Worm (Caenorhabditis elegans) whole organism, L4 larva: Measurements from ENCODE around the gene C06E4.1.

ENCODE experiments used
- F26F4.8 ChIP-seq: fragments of 200-800 bp; sonication (Bioruptor generic); conservative IDR thresholded peaks from 2 replicates; pipeline ENCODE4 v1.3.6; 2022; ENCODE audit warnings: missing genetic modification characterization, missing compliant biosample characterization
- F44E2.7 ChIP-seq: fragments of 200-800 bp; sonication (Bioruptor generic); IDR thresholded peaks from 2 replicates; pipeline ENCODE4 v2.1.2; 2022; ENCODE audit warnings: missing genetic modification characterization, missing compliant biosample characterization
- F49E8.2 ChIP-seq: sonication (generic microtip); optimal IDR thresholded peaks from 2 replicates; lab custom pipeline; 2016; ENCODE audit warnings: missing compliant biosample characterization, mild to moderate bottlenecking, missing genetic modification characterization, borderline replicate concordance
- R02D3.7 ChIP-seq: fragments of 150-350 bp; sonication (generic microtip); optimal IDR thresholded peaks from 3 replicates; lab custom pipeline; 2014; ENCODE audit warnings: missing biosample characterization, missing genetic modification characterization
- T26A8.4 ChIP-seq: fragments of 200-800 bp; sonication (Bioruptor generic); IDR thresholded peaks from 2 replicates; pipeline ENCODE4 v1.3.6; 2022; ENCODE audit warnings: missing genetic modification characterization, missing compliant biosample characterization
- Y5F2A.4 ChIP-seq: fragments of 200-800 bp; sonication (Bioruptor generic); optimal IDR thresholded peaks from 2 replicates; lab custom pipeline; 2018; ENCODE audit warnings: mild to moderate bottlenecking, missing genetic modification characterization, missing compliant biosample characterization
- ZK546.5 ChIP-seq, 2 experiments: sonication (generic microtip); optimal IDR thresholded peaks; 2 replicates each; lab custom pipeline; 2017; ENCODE audit warnings: missing biosample characterization in 2 of 2, missing genetic modification characterization in 2 of 2
- attf-4 ChIP-seq: sonication (generic microtip); optimal IDR thresholded peaks from 3 replicates; lab custom pipeline; 2017; ENCODE audit warnings: missing biosample characterization, missing genetic modification characterization
- ceh-32 ChIP-seq: sonication (generic microtip); optimal IDR thresholded peaks from 2 replicates; lab custom pipeline; 2016; ENCODE audit warnings: mild to moderate bottlenecking, missing genetic modification characterization, missing compliant biosample characterization; ENCODE audit not compliant: poor library complexity
- ceh-44 ChIP-seq: fragments of 200-800 bp; sonication (Bioruptor generic); IDR thresholded peaks from 2 replicates; pipeline ENCODE4 v1.3.6; 2022; ENCODE audit warnings: missing genetic modification reagents, missing genetic modification characterization, missing compliant biosample characterization
- ces-1 ChIP-seq: fragments of 150-350 bp; sonication (generic microtip); optimal IDR thresholded peaks from 4 replicates; lab custom pipeline; 2014; ENCODE audit warnings: missing biosample characterization, missing genetic modification reagents, missing genetic modification characterization
- cey-2 ChIP-seq: sonication (generic microtip); optimal IDR thresholded peaks from 3 replicates; lab custom pipeline; 2017; ENCODE audit warnings: missing genetic modification characterization, mild to moderate bottlenecking, missing compliant biosample characterization, antibody characterized with exemption, borderline replicate concordance; ENCODE audit not compliant: insufficient read depth
- ctbp-1 ChIP-seq: fragments of 200-800 bp; sonication (Bioruptor generic); IDR thresholded peaks from 2 replicates; pipeline ENCODE4 v1.3.6; 2022; ENCODE audit warnings: missing genetic modification reagents, missing genetic modification characterization, missing compliant biosample characterization
- daf-12 ChIP-seq: fragments of 150-350 bp; optimal IDR thresholded peaks from 2 replicates; lab custom pipeline; 2014; ENCODE audit warnings: missing biosample characterization, missing genetic modification reagents, missing genetic modification characterization
- daf-16 ChIP-seq, 3 experiments: sonication (generic microtip); optimal IDR thresholded peaks; 2 replicates each; lab custom pipeline; 2016 to 2017; ENCODE audit warnings: missing genetic modification characterization in 3 of 3, missing genetic modification reagents in 3 of 3, mild to moderate bottlenecking in 2 of 3, missing compliant biosample characterization in 2 of 3, missing biosample characterization in 1 of 3, moderate library complexity in 1 of 3
- dmd-8 ChIP-seq: fragments of 200-800 bp; sonication (Bioruptor generic); IDR thresholded peaks from 2 replicates; pipeline ENCODE4 v1.3.6; 2022; ENCODE audit warnings: missing genetic modification characterization, missing compliant biosample characterization
- dmd-9 ChIP-seq: fragments of 200-800 bp; sonication (Bioruptor generic); IDR thresholded peaks from 2 replicates; pipeline ENCODE4 v1.3.6; 2022; ENCODE audit warnings: missing genetic modification reagents, missing genetic modification characterization, missing compliant biosample characterization
- duxl-1 ChIP-seq: sonication (generic microtip); optimal IDR thresholded peaks from 2 replicates; lab custom pipeline; 2016; ENCODE audit warnings: mild to moderate bottlenecking, missing genetic modification characterization, moderate library complexity, missing compliant biosample characterization; ENCODE audit not compliant: poor library complexity
- egl-27 ChIP-seq: sonication (generic microtip); optimal IDR thresholded peaks from 3 replicates; lab custom pipeline; 2017; ENCODE audit warnings: missing biosample characterization, missing genetic modification reagents, missing genetic modification characterization
- egl-43 ChIP-seq: fragments of 200-800 bp; sonication (Bioruptor generic); IDR thresholded peaks from 2 replicates; pipeline ENCODE4 v1.3.6; 2022; ENCODE audit warnings: missing genetic modification reagents, missing genetic modification characterization, missing compliant biosample characterization
- hlh-30 ChIP-seq: sonication (generic microtip); optimal IDR thresholded peaks from 2 replicates; lab custom pipeline; 2017; ENCODE audit warnings: antibody characterized with exemption, mild to moderate bottlenecking, missing genetic modification characterization, missing compliant biosample characterization; ENCODE audit not compliant: insufficient read depth
- hmg-1.1 ChIP-seq: fragments of 200-800 bp; sonication (Bioruptor generic); IDR thresholded peaks from 2 replicates; pipeline ENCODE4 v1.3.6; 2022; ENCODE audit warnings: missing genetic modification reagents, missing genetic modification characterization, missing compliant biosample characterization
- jun-1 ChIP-seq: fragments of 150-350 bp; optimal IDR thresholded peaks from 2 replicates; lab custom pipeline; 2014; ENCODE audit warnings: missing biosample characterization, missing genetic modification reagents, missing genetic modification characterization
- lin-29 ChIP-seq: fragments of 200-800 bp; sonication (Bioruptor generic); IDR thresholded peaks from 2 replicates; pipeline ENCODE4 v1.3.6; 2022; ENCODE audit warnings: missing genetic modification reagents, missing genetic modification characterization, missing compliant biosample characterization
- lsy-2 ChIP-seq, 2 experiments: fragments of 150-350 bp in 1 of 2; sonication (generic microtip) in 1 of 2; optimal IDR thresholded peaks; 2 replicates each; lab custom pipeline; 2014 to 2017; ENCODE audit warnings: missing biosample characterization in 2 of 2, missing genetic modification characterization in 2 of 2
- madf-5 ChIP-seq, 2 experiments: fragments of 200-800 bp; sonication (Bioruptor generic); IDR thresholded peaks; 2 replicates each; pipeline ENCODE4 v1.3.6; 2022; ENCODE audit warnings: missing compliant biosample characterization in 2 of 2, missing genetic modification characterization in 2 of 2
- madf-9 ChIP-seq: fragments of 200-800 bp; sonication (Bioruptor generic); conservative IDR thresholded peaks from 2 replicates; pipeline ENCODE4 v1.3.6; 2022; ENCODE audit warnings: missing genetic modification reagents, missing genetic modification characterization, missing compliant biosample characterization
- mdl-1 ChIP-seq, 2 experiments: fragments of 150-350 bp in 1 of 2; sonication (generic microtip) in 1 of 2; optimal IDR thresholded peaks; 2 replicates each; lab custom pipeline; 2014 to 2017; ENCODE audit warnings: missing biosample characterization in 2 of 2, missing genetic modification characterization in 2 of 2
- mxl-3 ChIP-seq: fragments of 200-800 bp; sonication (Bioruptor generic); optimal IDR thresholded peaks from 2 replicates; lab custom pipeline; 2018; ENCODE audit warnings: mild to moderate bottlenecking, missing genetic modification characterization, missing compliant biosample characterization
- nhr-102 ChIP-seq: sonication (generic microtip); optimal IDR thresholded peaks from 2 replicates; lab custom pipeline; 2016; ENCODE audit warnings: mild to moderate bottlenecking, missing genetic modification characterization, moderate library complexity, missing compliant biosample characterization
- nhr-11 ChIP-seq: fragments of 150-350 bp; optimal IDR thresholded peaks from 2 replicates; lab custom pipeline; 2014; ENCODE audit warnings: missing biosample characterization, missing genetic modification characterization
- nhr-111 ChIP-seq: fragments of 200-800 bp; sonication (Bioruptor generic); optimal IDR thresholded peaks from 2 replicates; lab custom pipeline; 2018; ENCODE audit warnings: mild to moderate bottlenecking, missing genetic modification characterization, missing compliant biosample characterization
- nhr-237 ChIP-seq: sonication (generic microtip); optimal IDR thresholded peaks from 2 replicates; lab custom pipeline; 2017; ENCODE audit warnings: missing biosample characterization, missing genetic modification characterization
- nhr-41 ChIP-seq: fragments of 200-800 bp; sonication (Bioruptor generic); IDR thresholded peaks from 2 replicates; pipeline ENCODE4 v1.3.6; 2022; ENCODE audit warnings: missing genetic modification reagents, missing genetic modification characterization, missing compliant biosample characterization
- nhr-6 ChIP-seq: fragments of 150-350 bp; optimal IDR thresholded peaks from 2 replicates; lab custom pipeline; 2014; ENCODE audit warnings: missing biosample characterization, missing genetic modification characterization
- nhr-77 ChIP-seq: fragments of 150-350 bp; optimal IDR thresholded peaks from 2 replicates; lab custom pipeline; 2014; ENCODE audit warnings: missing biosample characterization, missing genetic modification characterization
- pha-4 ChIP-seq, 2 experiments: fragments of 150-350 bp in 1 of 2; fragments of 200-800 bp in 1 of 2; sonication (Bioruptor generic) in 1 of 2; IDR thresholded peaks in 1 of 2; optimal IDR thresholded peaks in 1 of 2; 2 replicates each; pipeline versions ENCODE4 v1.3.6 to Lab custom; 2014 to 2022; ENCODE audit warnings: missing genetic modification characterization in 2 of 2, missing genetic modification reagents in 2 of 2, missing biosample characterization in 1 of 2, missing compliant biosample characterization in 1 of 2
- pqm-1 ChIP-seq: sonication (generic microtip); optimal IDR thresholded peaks from 2 replicates; lab custom pipeline; 2017; ENCODE audit warnings: missing biosample characterization, missing genetic modification characterization
- sdz-12 ChIP-seq: fragments of 200-800 bp; sonication (Bioruptor generic); optimal IDR thresholded peaks from 2 replicates; lab custom pipeline; 2018; ENCODE audit warnings: mild to moderate bottlenecking, missing genetic modification characterization, missing compliant biosample characterization
- set-16 ChIP-seq: fragments of 200-800 bp; sonication (Bioruptor generic); IDR thresholded peaks from 2 replicates; pipeline ENCODE4 v1.3.6; 2022; ENCODE audit warnings: missing genetic modification reagents, missing genetic modification characterization, missing compliant biosample characterization
- skn-1 ChIP-seq: fragments of 150-350 bp; optimal IDR thresholded peaks from 2 replicates; lab custom pipeline; 2014; ENCODE audit warnings: missing biosample characterization, missing genetic modification characterization
- snpc-1.2 ChIP-seq: fragments of 200-800 bp; sonication (Bioruptor generic); IDR thresholded peaks from 2 replicates; pipeline ENCODE4 v1.3.6; 2022; ENCODE audit warnings: missing genetic modification reagents, missing genetic modification characterization, missing compliant biosample characterization
- snpc-4 ChIP-seq: fragments of 150-350 bp; optimal IDR thresholded peaks from 2 replicates; lab custom pipeline; 2014; ENCODE audit warnings: missing biosample characterization, missing genetic modification characterization
- spr-1 ChIP-seq: sonication (generic microtip); optimal IDR thresholded peaks from 2 replicates; lab custom pipeline; 2016; ENCODE audit warnings: mild to moderate bottlenecking, missing genetic modification characterization, missing compliant biosample characterization
- tag-97 ChIP-seq: fragments of 200-800 bp; sonication (Bioruptor generic); IDR thresholded peaks from 2 replicates; pipeline ENCODE4 v1.3.6; 2022; ENCODE audit warnings: missing genetic modification characterization, missing compliant biosample characterization
- unc-130 ChIP-seq: sonication (generic microtip); optimal IDR thresholded peaks from 2 replicates; lab custom pipeline; 2016; ENCODE audit warnings: missing genetic modification reagents, missing genetic modification characterization, missing compliant biosample characterization
- zag-1 ChIP-seq: fragments of 150-350 bp; optimal IDR thresholded peaks from 2 replicates; lab custom pipeline; 2014; ENCODE audit warnings: missing biosample characterization, missing genetic modification characterization
- zfp-2 ChIP-seq: sonication (generic microtip); optimal IDR thresholded peaks from 2 replicates; lab custom pipeline; 2016; ENCODE audit warnings: mild to moderate bottlenecking, missing genetic modification characterization, missing compliant biosample characterization
- zfp-3 ChIP-seq: fragments of 200-800 bp; sonication (Bioruptor generic); conservative IDR thresholded peaks from 2 replicates; pipeline ENCODE4 v1.3.6; 2022; ENCODE audit warnings: missing genetic modification reagents, missing genetic modification characterization, missing compliant biosample characterization
- ztf-11 ChIP-seq: fragments of 150-350 bp; optimal IDR thresholded peaks from 2 replicates; lab custom pipeline; 2014; ENCODE audit warnings: missing biosample characterization, missing genetic modification characterization

C06E4.1 gene

ce11 chrIV:7319931-7320435 is 36.9 kb downstream of the C06E4.1 start:
- peak; percentile 92 to 96 for TF ChIP-seq mdl-1 (tag; optimal IDR thresholded peaks at IDR 0.05; lab: Kevin White, UChicago)
- no peak for TF ChIP-seq unc-130 (GFP tag; lab: Kevin White, UChicago)
- peak; percentile 53 for TF ChIP-seq zfp-2 (tag; lab: Kevin White, UChicago)
- no peak for TF ChIP-seq snpc-1.2 (GFP tag; lab: Robert Waterston, UW)
- no peak for TF ChIP-seq egl-27
- TF ChIP-seq ZK546.5 (tag; optimal IDR thresholded peaks at IDR 0.05; lab: Kevin White, UChicago) = no peak
- TF ChIP-seq ces-1 (GFP tag; lab: Kevin White, UChicago) = no peak
- TF ChIP-seq hmg-1.1 (GFP tag; lab: Robert Waterston, UW) = peak; percentile 94
- no peak for TF ChIP-seq ceh-32
- no peak for TF ChIP-seq pqm-1 (tag; lab: Kevin White, UChicago)
- no peak for TF ChIP-seq attf-4
- TF ChIP-seq nhr-111 (GFP tag; lab: Kevin White, UChicago) = no peak
- TF ChIP-seq F44E2.7 = no peak
- TF ChIP-seq pha-4 (GFP tag; IDR thresholded peaks at IDR 0.05; lab: Robert Waterston, UW) = peak; percentile 54; the same call in 1 of the 2 replicates
- TF ChIP-seq pha-4 (tag; optimal IDR thresholded peaks at IDR 0.05; lab: Kevin White, UChicago) = no peak
- TF ChIP-seq jun-1 (tag; lab: Kevin White, UChicago) = no peak
- peak; percentile 89 for TF ChIP-seq ctbp-1 (GFP tag; lab: Robert Waterston, UW)
- TF ChIP-seq F26F4.8 (GFP tag; lab: Robert Waterston, UW) = no peak
- no peak for TF ChIP-seq ceh-44 (GFP tag; lab: Robert Waterston, UW)
- peak; percentile 79 for TF ChIP-seq spr-1 (tag; lab: Kevin White, UChicago)
- TF ChIP-seq Y5F2A.4 (GFP tag; lab: Kevin White, UChicago) = no peak
- TF ChIP-seq madf-5 (GFP tag; IDR thresholded peaks at IDR 0.05; lab: Robert Waterston, UW) = no peak
- TF ChIP-seq F49E8.2 (tag; lab: Kevin White, UChicago) = no peak
- peak; percentile 84 for TF ChIP-seq nhr-11
- TF ChIP-seq nhr-77 (tag; lab: Kevin White, UChicago) = peak; percentile 36
- TF ChIP-seq mxl-3 (GFP tag; lab: Kevin White, UChicago) = peak; percentile 95
- TF ChIP-seq egl-43 = peak; percentile 89
- TF ChIP-seq R02D3.7 (tag; lab: Kevin White, UChicago) = no peak
- no peak for TF ChIP-seq zfp-3
- TF ChIP-seq zag-1 (tag; lab: Kevin White, UChicago) = no peak
- no peak for TF ChIP-seq skn-1
- TF ChIP-seq nhr-237 (tag; lab: Kevin White, UChicago) = no peak
- TF ChIP-seq dmd-9 (GFP tag; lab: Robert Waterston, UW) = 0 out of 2 replicates have a peak, but pooled peaks have one; percentile 6
- TF ChIP-seq duxl-1 = no peak
- TF ChIP-seq lsy-2 (tag; optimal IDR thresholded peaks at IDR 0.05; lab: Kevin White, UChicago) = peak; percentile 40 to 74
- peak; percentile 94 for TF ChIP-seq hlh-30 (tag; lab: Kevin White, UChicago)
- TF ChIP-seq nhr-41 (GFP tag; lab: Robert Waterston, UW) = no peak
- no peak for TF ChIP-seq lin-29
- TF ChIP-seq ztf-11 (tag; lab: Kevin White, UChicago) = no peak
- peak; percentile 82 for TF ChIP-seq set-16 (GFP tag; lab: Robert Waterston, UW)
- no peak for TF ChIP-seq daf-12 (tag; lab: Kevin White, UChicago)
- TF ChIP-seq madf-9 (GFP tag; lab: Robert Waterston, UW) = no peak
- TF ChIP-seq nhr-6 (tag; lab: Kevin White, UChicago) = peak; percentile 9
- peak; percentile 10 to 97 for TF ChIP-seq daf-16 (GFP tag; optimal IDR thresholded peaks at IDR 0.05; lab: Kevin White, UChicago)
- peak; percentile 74 for TF ChIP-seq daf-16 (tag; optimal IDR thresholded peaks at IDR 0.05; lab: Kevin White, UChicago)
- TF ChIP-seq tag-97 (GFP tag; lab: Robert Waterston, UW) = no peak
- TF ChIP-seq dmd-8 (GFP tag; lab: Robert Waterston, UW) = no peak
- peak; percentile 29 for TF ChIP-seq cey-2 (tag; lab: Kevin White, UChicago)
- no peak for TF ChIP-seq sdz-12 (GFP tag; lab: Kevin White, UChicago)
- TF ChIP-seq snpc-4 (tag; lab: Kevin White, UChicago) = no peak
- TF ChIP-seq nhr-102 (tag; lab: Kevin White, UChicago) = peak; percentile 24
- peak; percentile 77 for TF ChIP-seq T26A8.4 (GFP tag; lab: Robert Waterston, UW)
